Fruit fly (Drosophila melanogaster): ENCODE results near the gene snRNP-U1-C.

Gene snRNP-U1-C

DNA sequence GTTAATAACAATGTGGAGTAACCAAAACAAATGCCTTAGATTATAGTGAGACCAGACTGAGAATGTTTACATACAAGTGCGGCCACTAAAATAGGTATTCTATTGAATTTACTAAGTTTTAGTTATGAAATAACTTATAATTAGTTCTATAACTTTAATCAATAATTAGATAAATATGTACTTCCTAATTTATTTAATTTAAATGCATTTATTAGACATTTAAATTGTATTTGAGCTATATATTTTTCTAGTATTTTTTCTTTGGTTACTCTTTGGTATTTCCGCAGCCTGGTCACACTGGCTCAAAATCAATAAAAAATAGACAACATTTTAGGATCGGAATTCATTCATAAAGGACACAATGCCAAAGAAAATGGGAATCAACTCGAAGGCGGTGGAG lies 47.8 kb upstream of the snRNP-U1-C start, which contains the start of the genes Prp18 and CG6013 (continued):
- TF ChIP-seq abd-A (tag; optimal IDR thresholded peaks at IDR 0.05) = no peak
- TF ChIP-seq amos (GFP tag; IDR thresholded peaks at IDR 0.05; ENCODE audit: partially characterized antibody) = no peak
- TF ChIP-seq Nf-YB (GFP tag; optimal IDR thresholded peaks at IDR 0.05) = peak; percentile 44
- TF ChIP-seq CG8478 (optimal IDR thresholded peaks at IDR 0.05) = no peak
- TF ChIP-seq CG2678 (tag; optimal IDR thresholded peaks at IDR 0.05) = peak; percentile 78
- peak; percentile 21 for TF ChIP-seq bcd (GFP tag; optimal IDR thresholded peaks at IDR 0.05)
- TF ChIP-seq cato (GFP tag; optimal IDR thresholded peaks at IDR 0.05; ENCODE audit: borderline replicate concordance) = no peak
- peak; percentile 83 for TF ChIP-seq CG14710 (tag; optimal IDR thresholded peaks at IDR 0.05)
- TF ChIP-seq CG10654 (GFP tag; optimal IDR thresholded peaks at IDR 0.05) = peak; percentile 60
- no peak for TF ChIP-seq ro (GFP tag; IDR thresholded peaks at IDR 0.05)
- TF ChIP-seq bigmax (GFP tag; optimal IDR thresholded peaks at IDR 0.05) = no peak
- peak; percentile 53 for TF ChIP-seq CG12299 (tag; optimal IDR thresholded peaks at IDR 0.05)
- TF ChIP-seq nerfin-1 (tag; optimal IDR thresholded peaks at IDR 0.05) = peak; percentile 66
- peak; percentile 4 for TF ChIP-seq CG5245 (GFP tag; optimal IDR thresholded peaks at IDR 0.05)
- no peak for TF ChIP-seq Neu2 (GFP tag; optimal IDR thresholded peaks at IDR 0.05; ENCODE audit: borderline replicate concordance)
- TF ChIP-seq Dad (GFP tag; optimal IDR thresholded peaks at IDR 0.05) = no peak
- TF ChIP-seq usp (GFP tag; optimal IDR thresholded peaks at IDR 0.05) = no peak
- 0 out of 2 replicates have a peak, but pooled peaks have one; percentile 34 for TF ChIP-seq CG3847 (GFP tag; IDR thresholded peaks at IDR 0.05)
- peak; percentile 73 for TF ChIP-seq tgo (GFP tag; IDR thresholded peaks at IDR 0.05)
- peak; percentile 51 for TF ChIP-seq Chrac-16 (GFP tag; optimal IDR thresholded peaks at IDR 0.05)
- peak; percentile 81 for TF ChIP-seq MBD-R2 (GFP tag; IDR thresholded peaks at IDR 0.05)
- TF ChIP-seq eyg (GFP tag; optimal IDR thresholded peaks at IDR 0.05) = no peak

DNA sequence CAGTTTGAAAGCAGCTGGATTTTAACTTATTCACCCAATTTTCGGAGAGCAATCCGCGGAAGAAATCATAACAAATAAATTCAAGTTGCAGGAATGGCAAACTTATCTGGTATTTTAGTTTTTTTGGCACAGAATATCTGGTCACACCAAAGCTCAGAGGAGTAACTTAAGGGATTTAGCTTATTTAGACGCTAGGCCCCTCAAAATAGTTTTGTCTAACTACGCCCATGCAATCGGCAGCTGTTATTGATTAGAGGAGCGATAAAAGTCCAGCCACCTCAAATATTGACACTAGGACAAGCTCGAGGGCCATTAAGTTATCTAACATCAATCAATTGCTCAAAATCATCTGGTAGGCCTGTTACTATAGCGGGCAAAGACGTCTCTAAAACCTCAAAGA lies 45.3 kb upstream of the snRNP-U1-C start, which contains the start of the genes GatA and P5cr:
TSS of gene GatA (minus strand) at position 100 of the 400 bp plus-strand sequence.
TSS of gene P5cr (plus strand) at position 174 of the 400 bp plus-strand sequence.
- TF ChIP-seq CG30403 (GFP tag; optimal IDR thresholded peaks at IDR 0.05) = peak; percentile 88
- TF ChIP-seq Xrp1 (GFP tag; IDR thresholded peaks at IDR 0.05) = peak; percentile 60
- no peak for TF ChIP-seq tna (GFP tag; IDR thresholded peaks at IDR 0.05; ENCODE audit: partially characterized antibody)
- peak; percentile 51; the same call in 1 of the 2 replicates for TF ChIP-seq Awh (GFP tag; IDR thresholded peaks at IDR 0.05)
- TF ChIP-seq seq (GFP tag; IDR thresholded peaks at IDR 0.05) = no peak
- no peak for TF ChIP-seq knrl (GFP tag; IDR thresholded peaks at IDR 0.05; ENCODE audit: partially characterized antibody)
- TF ChIP-seq CG1603 (tag; optimal IDR thresholded peaks at IDR 0.05) = peak; percentile 79
- TF ChIP-seq CG15696 (tag; optimal IDR thresholded peaks at IDR 0.05) = peak; percentile 6
- peak; percentile 63 for TF ChIP-seq MESR4 (GFP tag; optimal IDR thresholded peaks at IDR 0.05)
- TF ChIP-seq CG43689 (GFP tag; IDR thresholded peaks at IDR 0.05) = no peak; the same call in 1 of the 2 replicates
- TF ChIP-seq CG13894 (tag; optimal IDR thresholded peaks at IDR 0.05) = peak; percentile 87
- peak; percentile 91 for TF ChIP-seq pho (GFP tag; optimal IDR thresholded peaks at IDR 0.05)
- TF ChIP-seq CG17359 (tag; optimal IDR thresholded peaks at IDR 0.05) = peak; percentile 76
- peak; percentile 38 for TF ChIP-seq ab (GFP tag; optimal IDR thresholded peaks at IDR 0.05)
- peak; percentile 29 for TF ChIP-seq CG3838 (GFP tag; optimal IDR thresholded peaks at IDR 0.05)
- TF ChIP-seq CG4282 (GFP tag; optimal IDR thresholded peaks at IDR 0.05) = peak; percentile 70
- peak; percentile 69 for TF ChIP-seq E2f1 (GFP tag; IDR thresholded peaks at IDR 0.05)
- peak; percentile 72 for TF ChIP-seq CG17385 (GFP tag; optimal IDR thresholded peaks at IDR 0.05)
- TF ChIP-seq run (tag; optimal IDR thresholded peaks at IDR 0.05) = no peak
- peak; percentile 36 for TF ChIP-seq Camta (GFP tag; optimal IDR thresholded peaks at IDR 0.05)
- no peak for TF ChIP-seq Hmx (GFP tag; optimal IDR thresholded peaks at IDR 0.05)
- peak; percentile 19 for TF ChIP-seq psq (GFP tag; optimal IDR thresholded peaks at IDR 0.05)
- TF ChIP-seq Gsc (GFP tag; IDR thresholded peaks at IDR 0.05) = no peak
- TF ChIP-seq Drgx (GFP tag; IDR thresholded peaks at IDR 0.05) = peak; percentile 91
- TF ChIP-seq CkIIα-i1 (GFP tag; IDR thresholded peaks at IDR 0.05) = no peak
- TF ChIP-seq CHES-1-like (GFP tag; optimal IDR thresholded peaks at IDR 0.05) = peak; percentile 94
- TF ChIP-seq toy (GFP tag; IDR thresholded peaks at IDR 0.05) = no peak; the same call in 1 of the 2 replicates
- TF ChIP-seq ato (GFP tag; IDR thresholded peaks at IDR 0.05; ENCODE audit: partially characterized antibody) = no peak
- peak; percentile 79 for TF ChIP-seq CG12071 (GFP tag; optimal IDR thresholded peaks at IDR 0.05)
- no peak for TF ChIP-seq h (optimal IDR thresholded peaks at IDR 0.05)
- TF ChIP-seq CG6765 (GFP tag; optimal IDR thresholded peaks at IDR 0.05) = peak; percentile 70

Measured in whole organism, embryonic.